Worm (Caenorhabditis elegans): ENCODE measurements around the gene efhc-1.

- TF ChIP-seq ama-1 (optimal IDR thresholded peaks at IDR 0.05), result no peak
- TF ChIP-seq unc-55 (GFP tag; optimal IDR thresholded peaks at IDR 0.05), result no peak
- TF ChIP-seq lsy-2 (tag; optimal IDR thresholded peaks at IDR 0.05), result no peak
- TF ChIP-seq sma-9 (GFP tag; optimal IDR thresholded peaks at IDR 0.05), result no peak
- TF ChIP-seq sma-9 (tag; optimal IDR thresholded peaks at IDR 0.05), result no peak
- TF ChIP-seq nhr-6 (tag; optimal IDR thresholded peaks at IDR 0.05), result no peak
- TF ChIP-seq egl-27 (tag; optimal IDR thresholded peaks at IDR 0.05), result no peak
Measured at ce11 chrX:10338100-10338499, 20.1 kb upstream of the efhc-1 start, which contains the start of gene cut-5.

Data from whole organism, L2 larva.